Fruit fly (Drosophila melanogaster): Measurements from ENCODE around the gene Ref1.
A peak's percentile ranks its signal among the peaks of the same experiment; 100 is the strongest.

DNA sequence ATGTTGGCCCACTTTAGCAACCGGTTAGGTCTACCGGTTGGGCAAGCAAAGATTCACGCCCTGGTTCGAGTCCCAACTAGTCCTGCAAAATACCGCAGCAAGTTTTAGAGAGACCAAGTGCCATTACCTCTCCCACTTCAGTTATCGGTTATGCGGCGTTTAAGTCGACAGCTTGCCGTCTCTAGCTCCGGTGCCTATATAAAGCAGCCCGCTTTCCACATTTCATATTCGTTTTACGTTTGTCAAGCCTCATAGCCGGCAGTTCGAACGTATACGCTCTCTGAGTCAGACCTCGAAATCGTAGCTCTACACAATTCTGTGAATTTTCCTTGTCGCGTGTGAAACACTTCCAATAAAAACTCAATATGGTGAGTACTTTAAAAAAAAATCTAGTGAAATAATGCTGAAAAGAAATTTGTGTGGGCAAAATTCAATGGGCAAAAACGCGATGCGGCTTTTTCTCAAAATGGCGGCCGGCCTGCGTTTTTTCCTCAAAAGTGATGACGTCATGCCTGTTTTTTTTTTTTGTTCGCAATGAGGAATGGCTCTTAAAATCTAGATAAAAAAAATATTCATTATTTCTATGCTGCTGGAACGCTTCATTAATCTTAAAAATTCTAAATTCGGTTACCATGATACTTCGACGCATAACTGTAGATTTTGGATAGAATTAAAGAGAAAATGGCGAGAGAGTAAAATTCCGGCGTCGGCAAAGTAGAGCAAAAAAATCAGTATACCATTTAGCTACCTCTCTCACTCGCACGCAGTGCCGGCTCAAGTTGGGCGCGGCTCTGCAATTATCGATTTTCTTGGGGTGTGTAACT is 6.4 kb upstream of the Ref1 start, which contains the start of gene alphaTub84B:
- TF ChIP-seq CTCF (optimal IDR thresholded peaks at IDR 0.05) (peak; percentile 49 to 59), CG8478 (optimal IDR thresholded peaks at IDR 0.05) (no peak)

All from S2 (cell line).